Fruit fly (Drosophila melanogaster) whole organism, pupa: Measurements from ENCODE around the gene CG3104.
A peak's percentile ranks its signal among the peaks of the same experiment; 100 is the strongest.

Source experiments
- CG10348 ChIP-seq: fragments of 200-800 bp; sonication (Bioruptor generic); IDR thresholded peaks from 2 replicates; pipeline ENCODE4 v1.3.6; 2022; ENCODE audit warnings: missing biosample characterization, missing genetic modification characterization
- CG12605 ChIP-seq: fragments of 200-800 bp; sonication (Bioruptor generic); IDR thresholded peaks from 2 replicates; pipeline ENCODE4 v1.3.6; 2022; ENCODE audit warnings: missing biosample characterization, missing genetic modification characterization
- CG13204 ChIP-seq: fragments of 200-800 bp; sonication (Bioruptor generic); optimal IDR thresholded peaks from 2 replicates; lab custom pipeline; 2018; ENCODE audit warnings: missing biosample characterization, mild to moderate bottlenecking, missing genetic modification characterization, moderate library complexity
- CG14655 ChIP-seq: fragments of 200-800 bp; sonication (Bioruptor generic); optimal IDR thresholded peaks from 3 replicates; lab custom pipeline; 2017; ENCODE audit warnings: mild to moderate bottlenecking, missing biosample characterization, missing genetic modification reagents, missing genetic modification characterization
- CG15710 ChIP-seq: fragments of 200-800 bp; sonication (Bioruptor generic); optimal IDR thresholded peaks from 2 replicates; lab custom pipeline; 2018; ENCODE audit warnings: missing biosample characterization, mild to moderate bottlenecking, missing genetic modification characterization, moderate library complexity
- CG17806 ChIP-seq: fragments of 200-800 bp; sonication (Bioruptor generic); optimal IDR thresholded peaks from 2 replicates; lab custom pipeline; 2018; ENCODE audit warnings: missing biosample characterization, mild to moderate bottlenecking, missing genetic modification characterization, moderate library complexity
- CG32121 ChIP-seq: fragments of 200-800 bp; sonication (Bioruptor generic); IDR thresholded peaks from 2 replicates; pipeline ENCODE4 v1.3.6; 2022; ENCODE audit warnings: missing biosample characterization, missing genetic modification characterization
- CG34367 ChIP-seq: fragments of 200-800 bp; sonication (Bioruptor generic); optimal IDR thresholded peaks from 2 replicates; lab custom pipeline; 2018; ENCODE audit warnings: missing biosample characterization, mild to moderate bottlenecking, missing genetic modification characterization
- CG4496 ChIP-seq: fragments of 200-800 bp; sonication (Bioruptor generic); IDR thresholded peaks from 3 replicates; pipeline ENCODE4 v1.3.6; 2022; ENCODE audit warnings: missing biosample characterization, missing genetic modification characterization
- CG8159 ChIP-seq: fragments of 200-800 bp; sonication (Bioruptor generic); optimal IDR thresholded peaks from 3 replicates; lab custom pipeline; 2018; ENCODE audit warnings: missing biosample characterization, mild to moderate bottlenecking, missing genetic modification characterization, moderate library complexity
- CG8301 ChIP-seq: fragments of 200-800 bp; sonication (Bioruptor generic); optimal IDR thresholded peaks from 2 replicates; lab custom pipeline; 2018; ENCODE audit warnings: missing biosample characterization, mild to moderate bottlenecking, missing genetic modification characterization
- CG9948 ChIP-seq: fragments of 200-800 bp; sonication (Bioruptor generic); optimal IDR thresholded peaks from 2 replicates; lab custom pipeline; 2018; ENCODE audit warnings: missing biosample characterization, mild to moderate bottlenecking, missing genetic modification characterization, moderate library complexity
- D1 ChIP-seq: fragments of 200-800 bp; sonication (Bioruptor generic); optimal IDR thresholded peaks from 2 replicates; lab custom pipeline; 2018; ENCODE audit warnings: missing biosample characterization, mild to moderate bottlenecking, missing genetic modification characterization, moderate library complexity
- EcR ChIP-seq: fragments of 200-800 bp; sonication (Bioruptor generic); optimal IDR thresholded peaks from 3 replicates; lab custom pipeline; 2019; ENCODE audit warnings: missing biosample characterization, missing genetic modification characterization, mild to moderate bottlenecking, moderate library complexity, missing genetic modification reagents
- Ets98B ChIP-seq: fragments of 200-800 bp; sonication (Bioruptor generic); IDR thresholded peaks from 2 replicates; pipeline ENCODE4 v1.3.6; 2022; ENCODE audit warnings: missing biosample characterization, missing genetic modification characterization
- Pif1A ChIP-seq: fragments of 200-800 bp; sonication (Bioruptor generic); optimal IDR thresholded peaks from 3 replicates; lab custom pipeline; 2016; ENCODE audit warnings: missing biosample characterization, missing genetic modification characterization
- Pif1B ChIP-seq: fragments of 200-800 bp; sonication (Bioruptor generic); optimal IDR thresholded peaks from 3 replicates; lab custom pipeline; 2016; ENCODE audit warnings: missing biosample characterization, missing genetic modification characterization
- Snoo ChIP-seq: fragments of 200-800 bp; sonication (Bioruptor generic); optimal IDR thresholded peaks from 3 replicates; lab custom pipeline; 2017; ENCODE audit warnings: missing biosample characterization, mild to moderate bottlenecking, missing genetic modification characterization, inconsistent platforms
- fd96Ca ChIP-seq: fragments of 200-800 bp; sonication (Bioruptor generic); IDR thresholded peaks from 3 replicates; pipeline ENCODE4 v1.3.6; 2022; ENCODE audit warnings: missing biosample characterization, missing genetic modification characterization
- gl ChIP-seq: fragments of 200-800 bp; sonication (Bioruptor generic); optimal IDR thresholded peaks from 2 replicates; lab custom pipeline; 2018; ENCODE audit warnings: missing biosample characterization, mild to moderate bottlenecking, missing genetic modification characterization
- rn ChIP-seq: fragments of 200-800 bp; sonication (Bioruptor generic); IDR thresholded peaks from 2 replicates; pipeline ENCODE4 v1.3.6; 2022; ENCODE audit warnings: missing biosample characterization, missing genetic modification characterization

CG3104 gene

dm6 chr2L:2885503-2886225 is 30.1 kb upstream of the CG3104 start, which contains the start of the genes NTPase and lilli:
NTPase (minus strand) TSS chr2L:2885850.
lilli (plus strand) TSS chr2L:2885929.
- peak; percentile 73; the same call in 2 of the 3 replicates for TF ChIP-seq CG4496 (GFP tag; lab: Robert Waterston, UW)
- TF ChIP-seq CG17806 (tag; lab: Kevin White, UChicago), result no peak
- TF ChIP-seq Ets98B (GFP tag; lab: Robert Waterston, UW), result peak; percentile 25; the same call in 1 of the 2 replicates
- TF ChIP-seq CG12605 (GFP tag; lab: Robert Waterston, UW), result peak; percentile 7; the same call in 1 of the 2 replicates
- peak; percentile 75; the same call in 2 of the 3 replicates for TF ChIP-seq fd96Ca (GFP tag; lab: Robert Waterston, UW)
- no peak for TF ChIP-seq CG13204
- TF ChIP-seq CG10348, result no peak
- no peak for TF ChIP-seq CG32121
- no peak for TF ChIP-seq D1 (tag; lab: Kevin White, UChicago)
- peak; percentile 17 for TF ChIP-seq EcR
- no peak for TF ChIP-seq CG15710 (tag; lab: Kevin White, UChicago)
- TF ChIP-seq CG8159 (tag; lab: Kevin White, UChicago), result peak; percentile 5
- peak; percentile 28 for TF ChIP-seq Pif1B (GFP tag; lab: Kevin White, UChicago)
- TF ChIP-seq Pif1A (GFP tag; lab: Kevin White, UChicago), result peak; percentile 53
- TF ChIP-seq CG9948 (tag; lab: Kevin White, UChicago), result no peak
- TF ChIP-seq CG8301, result no peak
- TF ChIP-seq gl, result no peak
- TF ChIP-seq CG14655 (GFP tag; lab: Kevin White, UChicago), result peak; percentile 38
- TF ChIP-seq rn, result no peak
- TF ChIP-seq CG34367 (tag; lab: Kevin White, UChicago), result no peak

DNA sequence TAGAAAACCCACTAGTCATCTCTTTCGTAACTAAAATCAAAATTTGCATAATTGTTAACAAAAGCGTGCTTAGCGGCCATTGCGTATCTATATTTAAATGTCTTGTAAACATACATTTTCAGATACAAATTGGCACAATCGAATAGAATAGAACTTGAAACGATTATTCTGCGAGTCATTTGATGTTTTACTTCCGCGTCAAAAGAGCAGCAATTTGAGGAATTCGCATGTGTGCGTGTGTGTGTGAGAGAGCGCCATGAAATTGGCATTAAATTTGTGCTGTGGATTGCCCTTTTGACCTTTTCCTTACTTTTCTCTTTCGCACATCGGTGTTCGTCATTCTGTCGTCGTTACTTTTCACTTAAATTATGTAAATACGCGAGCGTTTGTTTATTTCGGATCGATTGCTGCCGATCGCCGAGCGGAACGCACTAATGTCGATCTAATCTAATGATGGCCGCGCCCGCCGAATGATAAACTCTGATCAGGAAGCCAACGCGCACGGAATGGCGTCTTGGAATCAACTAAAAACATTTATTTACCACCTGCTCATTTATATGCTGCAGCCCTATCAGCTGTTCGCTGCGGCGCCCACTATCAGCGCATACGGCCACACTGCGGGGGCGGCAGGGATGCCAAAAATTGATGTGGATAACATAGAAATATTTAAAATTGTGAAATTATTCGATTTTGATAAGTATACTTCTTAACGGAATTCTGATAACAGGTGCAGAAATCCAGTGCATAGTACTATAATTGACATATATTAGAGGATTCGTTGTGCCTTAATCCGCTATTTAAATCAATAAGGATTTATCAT is 29.3 kb upstream of the CG3104 start:
- TF ChIP-seq CG10348 (no peak), Ets98B (GFP tag; lab: Robert Waterston, UW) (peak; percentile 32), rn (0 out of 2 replicates have a peak, but pooled peaks have one; percentile 33), gl (peak; percentile 3), CG12605 (GFP tag; lab: Robert Waterston, UW) (peak; percentile 36; the same call in 1 of the 2 replicates), CG15710 (tag; lab: Kevin White, UChicago) (peak; percentile 26), D1 (tag; lab: Kevin White, UChicago) (no peak), CG8159 (tag; lab: Kevin White, UChicago) (peak; percentile 10), CG32121 (peak; percentile 36), EcR (no peak), CG4496 (GFP tag; lab: Robert Waterston, UW) (peak; percentile 53), CG9948 (tag; lab: Kevin White, UChicago) (no peak)

DNA sequence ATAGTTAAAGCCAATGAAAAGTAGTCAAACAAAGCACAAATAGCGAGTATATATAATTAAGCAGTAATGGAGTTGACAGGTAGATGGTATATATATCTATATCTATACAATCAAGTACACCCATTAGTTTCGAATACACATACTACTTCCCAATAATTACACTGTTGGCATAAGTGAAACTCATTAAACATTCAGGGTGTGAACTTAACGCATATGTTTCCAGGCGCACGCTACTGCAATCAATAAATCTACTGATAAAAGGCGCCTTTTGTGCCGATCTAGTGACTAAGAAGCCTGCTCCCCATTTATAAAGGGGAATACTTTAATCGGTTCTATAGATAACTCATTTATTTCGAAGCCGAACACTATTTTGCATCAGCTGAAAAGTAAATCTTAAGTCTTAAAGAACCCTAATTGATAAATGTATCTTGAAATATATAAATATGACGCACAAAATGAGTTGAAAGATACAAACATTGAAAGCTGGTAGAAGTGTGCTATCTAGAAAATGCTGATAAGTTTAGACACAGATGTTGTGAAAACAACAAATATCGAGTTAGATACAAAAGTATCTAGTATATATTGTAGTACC is 28.2 kb upstream of the CG3104 start:
- TF ChIP-seq Ets98B (GFP tag; lab: Robert Waterston, UW) (no peak), CG10348 (no peak)

dm6 chr2L:2882968-2883702 is 27.6 kb upstream of the CG3104 start:
- TF ChIP-seq Pif1B (GFP tag; lab: Kevin White, UChicago), result no peak
- TF ChIP-seq Snoo (tag; lab: Kevin White, UChicago), result peak; percentile 28
- TF ChIP-seq D1 (tag; lab: Kevin White, UChicago), result no peak
- TF ChIP-seq CG13204, result no peak
- no peak for TF ChIP-seq CG15710 (tag; lab: Kevin White, UChicago)
- no peak for TF ChIP-seq rn
- TF ChIP-seq CG8159 (tag; lab: Kevin White, UChicago), result no peak
- no peak for TF ChIP-seq gl
- TF ChIP-seq EcR, result no peak
- TF ChIP-seq CG17806 (tag; lab: Kevin White, UChicago), result no peak
- TF ChIP-seq CG32121, result peak; percentile 20; the same call in 1 of the 2 replicates
- no peak for TF ChIP-seq CG12605 (GFP tag; lab: Robert Waterston, UW)
- no peak for TF ChIP-seq Ets98B (GFP tag; lab: Robert Waterston, UW)
- no peak for TF ChIP-seq CG8301
- TF ChIP-seq CG9948 (tag; lab: Kevin White, UChicago), result no peak
- TF ChIP-seq CG34367 (tag; lab: Kevin White, UChicago), result no peak
- TF ChIP-seq Pif1A (GFP tag; lab: Kevin White, UChicago), result peak; percentile 12
- no peak for TF ChIP-seq fd96Ca (GFP tag; lab: Robert Waterston, UW)
- no peak for TF ChIP-seq CG10348
- TF ChIP-seq CG4496 (GFP tag; lab: Robert Waterston, UW), result no peak
- no peak for TF ChIP-seq CG14655 (GFP tag; lab: Kevin White, UChicago)

- TF ChIP-seq CG12605 (GFP tag; lab: Robert Waterston, UW), result peak; percentile 49
- TF ChIP-seq CG34367 (tag; lab: Kevin White, UChicago), result peak; percentile 25
- peak; percentile 68 for TF ChIP-seq CG32121
- TF ChIP-seq CG15710 (tag; lab: Kevin White, UChicago), result peak; percentile 37
- TF ChIP-seq CG8159 (tag; lab: Kevin White, UChicago), result peak; percentile 34
- TF ChIP-seq CG4496 (GFP tag; lab: Robert Waterston, UW), result peak; percentile 83
- TF ChIP-seq fd96Ca (GFP tag; lab: Robert Waterston, UW), result peak; percentile 83
- TF ChIP-seq CG10348, result no peak
- no peak for TF ChIP-seq EcR
- TF ChIP-seq CG17806 (tag; lab: Kevin White, UChicago), result peak; percentile 32
- peak; percentile 82 for TF ChIP-seq Ets98B (GFP tag; lab: Robert Waterston, UW)
- peak; percentile 22 for TF ChIP-seq Snoo (tag; lab: Kevin White, UChicago)
- peak; percentile 17 for TF ChIP-seq CG9948 (tag; lab: Kevin White, UChicago)
- TF ChIP-seq rn, result 0 out of 2 replicates have a peak, but pooled peaks have one; percentile 40
- no peak for TF ChIP-seq CG14655 (GFP tag; lab: Kevin White, UChicago)
- no peak for TF ChIP-seq gl
- peak; percentile 11 for TF ChIP-seq Pif1B (GFP tag; lab: Kevin White, UChicago)
- peak; percentile 31 for TF ChIP-seq CG8301
- TF ChIP-seq Pif1A (GFP tag; lab: Kevin White, UChicago), result peak; percentile 30
- no peak for TF ChIP-seq D1 (tag; lab: Kevin White, UChicago)
- TF ChIP-seq CG13204, result no peak
Observed at dm6 chr2L:2878859-2879258, 23.3 kb upstream of the CG3104 start, which contains the start of gene RabGGTb. RabGGTb (plus strand) TSS chr2L:2879112.
